Fruit fly (Drosophila melanogaster) whole organism, embryonic: ENCODE results near the gene Fit2.
A peak's percentile ranks its signal among the peaks of the same experiment; 100 is the strongest.

Experiments
- Adf1 ChIP-seq: fragments of 200-800 bp; sonication (Bioruptor generic); IDR thresholded peaks from 2 replicates; pipeline ENCODE4 v1.3.6; 2022; ENCODE audit warnings: missing biosample characterization, missing genetic modification characterization
- Bgb ChIP-seq: fragments of 200-800 bp; sonication (Bioruptor generic); IDR thresholded peaks from 2 replicates; pipeline ENCODE4 v1.3.6; 2022; ENCODE audit warnings: missing biosample characterization, missing genetic modification characterization; ENCODE audit not compliant: partially characterized antibody
- CG10431 ChIP-seq: fragments of 200-800 bp; sonication (Bioruptor generic); optimal IDR thresholded peaks from 3 replicates; lab custom pipeline; 2018; ENCODE audit warnings: missing biosample characterization, mild to moderate bottlenecking, missing genetic modification characterization
- CG10979 ChIP-seq: fragments of 200-800 bp; sonication (Bioruptor generic); optimal IDR thresholded peaks from 2 replicates; lab custom pipeline; 2018; ENCODE audit warnings: missing biosample characterization, mild to moderate bottlenecking, missing genetic modification characterization, moderate library complexity
- CG11247 ChIP-seq: fragments of 200-800 bp; sonication (Bioruptor generic); IDR thresholded peaks from 2 replicates; pipeline ENCODE4 v1.3.6; 2022; ENCODE audit warnings: missing biosample characterization, missing genetic modification characterization
- CG12071 ChIP-seq: fragments of 200-800 bp; sonication (Bioruptor generic); optimal IDR thresholded peaks from 3 replicates; lab custom pipeline; 2018; ENCODE audit warnings: missing biosample characterization, mild to moderate bottlenecking, missing genetic modification characterization
- CG12769 ChIP-seq: fragments of 200-800 bp; sonication (Bioruptor generic); optimal IDR thresholded peaks from 2 replicates; lab custom pipeline; 2019; ENCODE audit warnings: missing biosample characterization, mild to moderate bottlenecking, missing genetic modification characterization, moderate library complexity
- CG13624 ChIP-seq: fragments of 200-800 bp; sonication (Bioruptor generic); optimal IDR thresholded peaks from 2 replicates; lab custom pipeline; 2016; ENCODE audit warnings: missing biosample characterization, missing genetic modification characterization
- CG15269 ChIP-seq: fragments of 200-800 bp; sonication (Bioruptor generic); optimal IDR thresholded peaks from 2 replicates; lab custom pipeline; 2018; ENCODE audit warnings: missing biosample characterization, mild to moderate bottlenecking, missing genetic modification characterization, moderate library complexity
- CG16813 ChIP-seq: fragments of 200-800 bp; sonication (Bioruptor generic); IDR thresholded peaks from 3 replicates; pipeline ENCODE4 v1.3.6; 2022; ENCODE audit warnings: missing biosample characterization, missing genetic modification characterization; ENCODE audit not compliant: partially characterized antibody
- CG17359 ChIP-seq: fragments of 200-800 bp; sonication (Bioruptor generic); optimal IDR thresholded peaks from 3 replicates; lab custom pipeline; 2018; ENCODE audit warnings: missing biosample characterization, mild to moderate bottlenecking, missing genetic modification characterization, moderate library complexity
- CG18599 ChIP-seq: fragments of 200-800 bp; sonication (Bioruptor generic); optimal IDR thresholded peaks from 3 replicates; lab custom pipeline; 2017; ENCODE audit warnings: missing biosample characterization, missing genetic modification characterization, mild to moderate bottlenecking, moderate library complexity, missing genetic modification reagents
- CG2199 ChIP-seq: fragments of 200-800 bp; sonication (Bioruptor generic); IDR thresholded peaks from 3 replicates; pipeline ENCODE4 v1.3.6; 2022; ENCODE audit warnings: missing biosample characterization, missing genetic modification characterization
- CG2678 ChIP-seq: fragments of 200-800 bp; sonication (Bioruptor generic); optimal IDR thresholded peaks from 3 replicates; lab custom pipeline; 2019; ENCODE audit warnings: missing biosample characterization, mild to moderate bottlenecking, missing genetic modification characterization, moderate library complexity
- CG2712 ChIP-seq: fragments of 200-800 bp; optimal IDR thresholded peaks from 3 replicates; lab custom pipeline; 2019; ENCODE audit warnings: missing biosample characterization, mild to moderate bottlenecking, missing genetic modification characterization, moderate library complexity
- CG32532 ChIP-seq: fragments of 200-800 bp; sonication (Bioruptor generic); IDR thresholded peaks from 2 replicates; pipeline ENCODE4 v1.3.6; 2022; ENCODE audit warnings: missing biosample characterization, missing genetic modification characterization
- CG3407 ChIP-seq: fragments of 200-800 bp; sonication (Bioruptor generic); optimal IDR thresholded peaks from 2 replicates; lab custom pipeline; 2018; ENCODE audit warnings: missing biosample characterization, mild to moderate bottlenecking, missing genetic modification characterization
- CG34224 ChIP-seq: fragments of 200-800 bp; sonication (Bioruptor generic); IDR thresholded peaks from 3 replicates; pipeline ENCODE4 v1.3.6; 2022; ENCODE audit warnings: missing biosample characterization, missing genetic modification characterization; ENCODE audit not compliant: partially characterized antibody
- CG5180 ChIP-seq: fragments of 200-800 bp; sonication (Bioruptor generic); optimal IDR thresholded peaks from 3 replicates; lab custom pipeline; 2017; ENCODE audit warnings: missing biosample characterization, missing genetic modification characterization, mild to moderate bottlenecking, moderate library complexity, missing genetic modification reagents
- CG6254 ChIP-seq: fragments of 200-800 bp; sonication (Bioruptor generic); optimal IDR thresholded peaks from 3 replicates; lab custom pipeline; 2017; ENCODE audit warnings: mild to moderate bottlenecking, missing biosample characterization, missing genetic modification reagents, missing genetic modification characterization
- CG6791 ChIP-seq: fragments of 200-800 bp; sonication (Bioruptor generic); IDR thresholded peaks from 3 replicates; pipeline ENCODE4 v1.3.6; 2022; ENCODE audit warnings: missing biosample characterization, missing genetic modification characterization; ENCODE audit not compliant: partially characterized antibody
- CG9437 ChIP-seq: fragments of 200-800 bp; sonication (Bioruptor generic); optimal IDR thresholded peaks from 2 replicates; lab custom pipeline; 2018; ENCODE audit warnings: missing biosample characterization, mild to moderate bottlenecking, missing genetic modification characterization
- CG9727 ChIP-seq: fragments of 200-800 bp; sonication (Bioruptor generic); optimal IDR thresholded peaks from 3 replicates; lab custom pipeline; 2017; ENCODE audit warnings: missing biosample characterization, mild to moderate bottlenecking, missing genetic modification characterization
- CkIIα-i1 ChIP-seq: fragments of 200-800 bp; sonication (Bioruptor generic); IDR thresholded peaks from 2 replicates; pipeline ENCODE4 v1.3.6; 2022; ENCODE audit warnings: missing biosample characterization, missing genetic modification characterization
- Ets97D ChIP-seq: fragments of 200-800 bp; sonication (Bioruptor generic); optimal IDR thresholded peaks from 3 replicates; lab custom pipeline; 2016; ENCODE audit warnings: missing biosample characterization, missing genetic modification characterization
- HHEX ChIP-seq: fragments of 200-800 bp; sonication (Bioruptor generic); optimal IDR thresholded peaks from 3 replicates; lab custom pipeline; 2017; ENCODE audit warnings: missing biosample characterization, mild to moderate bottlenecking, missing genetic modification characterization, missing genetic modification reagents
- HLH54F ChIP-seq: fragments of 200-800 bp; sonication (Bioruptor generic); optimal IDR thresholded peaks from 3 replicates; lab custom pipeline; 2016; ENCODE audit warnings: missing biosample characterization, missing genetic modification characterization
- Hey ChIP-seq: fragments of 200-800 bp; sonication (Bioruptor generic); optimal IDR thresholded peaks from 3 replicates; lab custom pipeline; 2018; ENCODE audit warnings: missing biosample characterization, mild to moderate bottlenecking, missing genetic modification characterization
- Jarid2 ChIP-seq: fragments of 200-800 bp; sonication (Bioruptor generic); optimal IDR thresholded peaks from 3 replicates; lab custom pipeline; 2017; ENCODE audit warnings: mild to moderate bottlenecking, missing biosample characterization, missing genetic modification reagents, missing genetic modification characterization
- MBD-R2 ChIP-seq: fragments of 200-800 bp; sonication (Bioruptor generic); IDR thresholded peaks from 2 replicates; pipeline ENCODE4 v1.3.6; 2022; ENCODE audit warnings: missing biosample characterization, missing genetic modification characterization
- Ravus ChIP-seq: fragments of 200-800 bp; sonication (Bioruptor generic); IDR thresholded peaks from 2 replicates; pipeline ENCODE4 v1.3.6; 2022; ENCODE audit warnings: missing biosample characterization, missing genetic modification characterization
- Xbp1 ChIP-seq: fragments of 200-800 bp; sonication (Bioruptor generic); optimal IDR thresholded peaks from 3 replicates; lab custom pipeline; 2016; ENCODE audit warnings: missing biosample characterization, mild to moderate bottlenecking, missing genetic modification characterization
- bowl ChIP-seq: fragments of 200-800 bp; sonication (Bioruptor generic); IDR thresholded peaks from 2 replicates; pipeline ENCODE4 v1.3.6; 2022; ENCODE audit warnings: missing biosample characterization, missing genetic modification characterization
- crol ChIP-seq: fragments of 200-800 bp; sonication (Bioruptor generic); IDR thresholded peaks from 2 replicates; pipeline ENCODE4 v1.3.6; 2022; ENCODE audit warnings: missing biosample characterization, missing genetic modification characterization
- eyg ChIP-seq: fragments of 200-800 bp; sonication (Bioruptor generic); optimal IDR thresholded peaks from 3 replicates; lab custom pipeline; 2016; ENCODE audit warnings: missing biosample characterization, missing genetic modification characterization
- fd102C ChIP-seq: fragments of 200-800 bp; sonication (Bioruptor generic); optimal IDR thresholded peaks from 2 replicates; lab custom pipeline; 2018; ENCODE audit warnings: missing biosample characterization, mild to moderate bottlenecking, missing genetic modification characterization, moderate library complexity
- gcm ChIP-seq: fragments of 200-800 bp; sonication (Bioruptor generic); optimal IDR thresholded peaks from 2 replicates; lab custom pipeline; 2019; ENCODE audit warnings: missing biosample characterization, mild to moderate bottlenecking, missing genetic modification characterization, moderate library complexity
- gro ChIP-seq: fragments of 200-800 bp; sonication (Bioruptor generic); optimal IDR thresholded peaks from 2 replicates; lab custom pipeline; 2016; ENCODE audit warnings: missing biosample characterization, missing genetic modification characterization
- knrl ChIP-seq: fragments of 200-800 bp; sonication (Bioruptor generic); IDR thresholded peaks from 3 replicates; pipeline ENCODE4 v1.3.6; 2022; ENCODE audit warnings: missing biosample characterization, missing genetic modification characterization; ENCODE audit not compliant: partially characterized antibody
- lmd ChIP-seq: fragments of 200-800 bp; sonication (Bioruptor generic); IDR thresholded peaks from 2 replicates; pipeline ENCODE4 v1.3.6; 2022; ENCODE audit warnings: missing biosample characterization, missing genetic modification characterization
- pfk ChIP-seq: fragments of 200-800 bp; sonication (Bioruptor generic); optimal IDR thresholded peaks from 2 replicates; lab custom pipeline; 2018; ENCODE audit warnings: missing biosample characterization, mild to moderate bottlenecking, missing genetic modification characterization, moderate library complexity
- ranshi ChIP-seq: fragments of 200-800 bp; sonication (Bioruptor generic); IDR thresholded peaks from 2 replicates; pipeline ENCODE4 v1.3.6; 2022; ENCODE audit warnings: missing biosample characterization, missing genetic modification characterization
- sc ChIP-seq, 3 experiments: fragments of >200 bp in 2 of 3; fragments of 200-800 bp in 1 of 3; sonication (Bioruptor generic) in 1 of 3; optimal IDR thresholded peaks; 2 replicates in 2 of 3; 3 replicates in 1 of 3; lab custom pipeline; 2017; ENCODE audit warnings: mild to moderate bottlenecking in 1 of 3, missing biosample characterization in 1 of 3, missing genetic modification characterization in 1 of 3, missing genetic modification reagents in 1 of 3
- slp2 ChIP-seq: fragments of 200-800 bp; sonication (Bioruptor generic); optimal IDR thresholded peaks from 2 replicates; lab custom pipeline; 2016; ENCODE audit warnings: missing biosample characterization, missing genetic modification characterization
- sug ChIP-seq: fragments of 200-800 bp; optimal IDR thresholded peaks from 2 replicates; lab custom pipeline; 2019; ENCODE audit warnings: missing biosample characterization, mild to moderate bottlenecking, missing genetic modification characterization, moderate library complexity
- trem ChIP-seq: fragments of 200-800 bp; optimal IDR thresholded peaks from 3 replicates; lab custom pipeline; 2019; ENCODE audit warnings: missing biosample characterization, mild to moderate bottlenecking, missing genetic modification characterization, moderate library complexity
- vnd ChIP-seq: fragments of 200-800 bp; sonication (Bioruptor generic); IDR thresholded peaks from 3 replicates; pipeline ENCODE4 v1.3.6; 2022; ENCODE audit warnings: missing biosample characterization, missing genetic modification characterization; ENCODE audit not compliant: partially characterized antibody

Fit2 gene

dm6 chr3L:17047811-17048239 lies 23.7 kb downstream of the Fit2 start (continued):
- no peak for TF ChIP-seq Xbp1 (GFP tag; lab: Kevin White, UChicago)
- TF ChIP-seq eyg (GFP tag; lab: Kevin White, UChicago), result no peak
- peak; percentile 65 for TF ChIP-seq CG12769 (tag; lab: Kevin White, UChicago)
- TF ChIP-seq CG2199 (GFP tag; lab: Robert Waterston, UW), result no peak
- TF ChIP-seq fd102C (GFP tag; lab: Kevin White, UChicago), result no peak
- TF ChIP-seq CG16813, result no peak
- TF ChIP-seq crol (GFP tag; lab: Robert Waterston, UW), result peak; percentile 23; the same call in 1 of the 2 replicates
- TF ChIP-seq CG11247 (GFP tag; lab: Robert Waterston, UW), result 0 out of 2 replicates have a peak, but pooled peaks have one; percentile 23
- TF ChIP-seq knrl (GFP tag; lab: Robert Waterston, UW), result 0 out of 3 replicates have a peak, but pooled peaks have one; percentile 8
- no peak for TF ChIP-seq gro (GFP tag; lab: Kevin White, UChicago)
- TF ChIP-seq CG15269 (tag; lab: Kevin White, UChicago), result no peak
- no peak for TF ChIP-seq CG13624
- TF ChIP-seq MBD-R2, result 0 out of 2 replicates have a peak, but pooled peaks have one; percentile 14
- 0 out of 2 replicates have a peak, but pooled peaks have one; percentile 7 for TF ChIP-seq ranshi (GFP tag; lab: Robert Waterston, UW)
- peak; percentile 56 for TF ChIP-seq CG10431 (GFP tag; lab: Kevin White, UChicago)
- TF ChIP-seq CG34224 (GFP tag; lab: Robert Waterston, UW), result no peak
- peak; percentile 18 for TF ChIP-seq CG10979 (tag; lab: Kevin White, UChicago)
- no peak for TF ChIP-seq HLH54F
- peak; percentile 32 for TF ChIP-seq CG12071 (GFP tag; lab: Kevin White, UChicago)
- peak; percentile 47 for TF ChIP-seq CG18599 (GFP tag; lab: Kevin White, UChicago)
- TF ChIP-seq, all 482 proteins: peak for 104

dm6 chr3L:17049314-17049713 lies 25.2 kb downstream of the Fit2 start, which contains the start of gene rogdi:
Gene rogdi, plus strand, starts transcription at chr3L:17049512.
- no peak for TF ChIP-seq CG6254 (GFP tag; lab: Kevin White, UChicago)
- no peak for TF ChIP-seq gro (GFP tag; lab: Kevin White, UChicago)
- peak; percentile 17 for TF ChIP-seq CG18599 (GFP tag; lab: Kevin White, UChicago)
- TF ChIP-seq lmd (GFP tag; lab: Robert Waterston, UW), result no peak
- TF ChIP-seq Ets97D, result no peak
- peak; percentile 68 for TF ChIP-seq CG9437 (GFP tag; lab: Kevin White, UChicago)
- peak; percentile 12; the same call in 1 of the 2 replicates for TF ChIP-seq Adf1 (GFP tag; lab: Robert Waterston, UW)
- no peak for TF ChIP-seq trem (tag; lab: Kevin White, UChicago)
- TF ChIP-seq CG5180 (GFP tag; lab: Kevin White, UChicago), result peak; percentile 34
- TF ChIP-seq CG2712 (tag; lab: Kevin White, UChicago), result no peak
- TF ChIP-seq Xbp1 (GFP tag; lab: Kevin White, UChicago), result no peak
- TF ChIP-seq CkIIα-i1 (GFP tag; lab: Robert Waterston, UW), result no peak
- peak; percentile 5; the same call in 1 of the 2 replicates for TF ChIP-seq CG32532 (GFP tag; lab: Robert Waterston, UW)
- no peak for TF ChIP-seq sug
- TF ChIP-seq CG2678 (tag; lab: Kevin White, UChicago), result no peak
- no peak for TF ChIP-seq gcm (GFP tag; lab: Kevin White, UChicago)
- TF ChIP-seq CG3407 (GFP tag; lab: Kevin White, UChicago), result no peak
- TF ChIP-seq CG17359 (tag; lab: Kevin White, UChicago), result no peak
- TF ChIP-seq Jarid2 (GFP tag; lab: Kevin White, UChicago), result peak; percentile 22
- no peak for TF ChIP-seq Ravus (GFP tag; lab: Robert Waterston, UW)
- TF ChIP-seq vnd (GFP tag; lab: Robert Waterston, UW), result no peak
- 0 out of 3 replicates have a peak, but pooled peaks have one; percentile 26 for TF ChIP-seq CG6791 (GFP tag; lab: Robert Waterston, UW)
- TF ChIP-seq slp2 (GFP tag; lab: Kevin White, UChicago), result no peak
- no peak for TF ChIP-seq pfk
- TF ChIP-seq CG12769 (tag; lab: Kevin White, UChicago), result peak; percentile 23
- TF ChIP-seq HHEX, result no peak
- no peak for TF ChIP-seq sc (optimal IDR thresholded peaks at IDR 0.05; lab: Kevin White, UChicago)
- TF ChIP-seq sc (GFP tag; optimal IDR thresholded peaks at IDR 0.05; lab: Kevin White, UChicago), result no peak
- peak; percentile 15; the same call in 1 of the 2 replicates for TF ChIP-seq Bgb
- no peak for TF ChIP-seq CG13624
- no peak for TF ChIP-seq Hey (tag; lab: Kevin White, UChicago)
- peak; percentile 7 for TF ChIP-seq CG9727 (GFP tag; lab: Kevin White, UChicago)
- peak; percentile 41; the same call in 1 of the 2 replicates for TF ChIP-seq bowl (GFP tag; lab: Robert Waterston, UW)
